Worm (Caenorhabditis elegans) whole organism, L4 larva: ENCODE results near the gene F21G4.6.

Experiments used
- F10B5.3 ChIP-seq: sonication (generic microtip); optimal IDR thresholded peaks from 2 replicates; lab custom pipeline; 2016; ENCODE audit warnings: mild to moderate bottlenecking, missing genetic modification characterization, missing compliant biosample characterization
- F37D6.2 ChIP-seq: sonication (generic microtip); optimal IDR thresholded peaks from 2 replicates; lab custom pipeline; 2016; ENCODE audit warnings: mild to moderate bottlenecking, missing genetic modification characterization, missing compliant biosample characterization
- F44E2.7 ChIP-seq: fragments of 200-800 bp; sonication (Bioruptor generic); IDR thresholded peaks from 2 replicates; pipeline ENCODE4 v2.1.2; 2022; ENCODE audit warnings: missing genetic modification characterization, missing compliant biosample characterization
- F49E8.2 ChIP-seq: sonication (generic microtip); optimal IDR thresholded peaks from 2 replicates; lab custom pipeline; 2016; ENCODE audit warnings: missing compliant biosample characterization, mild to moderate bottlenecking, missing genetic modification characterization, borderline replicate concordance
- aha-1 ChIP-seq: fragments of 150-350 bp; peaks from one replicate; lab custom pipeline; 2014; ENCODE audit warnings: missing biosample characterization, missing genetic modification characterization
- ama-1 ChIP-seq: fragments of 150-350 bp; optimal IDR thresholded peaks from 2 replicates; lab custom pipeline; 2014; ENCODE audit warnings: inconsistent platforms, mixed read lengths
- attf-4 ChIP-seq: sonication (generic microtip); optimal IDR thresholded peaks from 3 replicates; lab custom pipeline; 2017; ENCODE audit warnings: missing biosample characterization, missing genetic modification characterization
- ctbp-1 ChIP-seq: fragments of 200-800 bp; sonication (Bioruptor generic); IDR thresholded peaks from 2 replicates; pipeline ENCODE4 v1.3.6; 2022; ENCODE audit warnings: missing genetic modification reagents, missing genetic modification characterization, missing compliant biosample characterization
- daf-12 ChIP-seq: fragments of 150-350 bp; optimal IDR thresholded peaks from 2 replicates; lab custom pipeline; 2014; ENCODE audit warnings: missing biosample characterization, missing genetic modification reagents, missing genetic modification characterization
- daf-16 ChIP-seq, 3 experiments: sonication (generic microtip); optimal IDR thresholded peaks; 2 replicates each; lab custom pipeline; 2016 to 2017; ENCODE audit warnings: missing genetic modification characterization in 3 of 3, missing genetic modification reagents in 3 of 3, mild to moderate bottlenecking in 2 of 3, missing compliant biosample characterization in 2 of 3, missing biosample characterization in 1 of 3, moderate library complexity in 1 of 3
- dmd-6 ChIP-seq: fragments of 200-800 bp; sonication (Bioruptor generic); IDR thresholded peaks from 2 replicates; pipeline ENCODE4 v1.3.6; 2022; ENCODE audit warnings: missing genetic modification reagents, missing genetic modification characterization, missing compliant biosample characterization
- dve-1 ChIP-seq: sonication (generic microtip); optimal IDR thresholded peaks from 2 replicates; lab custom pipeline; 2017; ENCODE audit warnings: antibody characterized with exemption, mild to moderate bottlenecking, missing genetic modification characterization, missing compliant biosample characterization; ENCODE audit not compliant: insufficient read depth
- egl-43 ChIP-seq: fragments of 200-800 bp; sonication (Bioruptor generic); IDR thresholded peaks from 2 replicates; pipeline ENCODE4 v1.3.6; 2022; ENCODE audit warnings: missing genetic modification reagents, missing genetic modification characterization, missing compliant biosample characterization
- gei-8 ChIP-seq: fragments of 200-800 bp; sonication (Bioruptor generic); optimal IDR thresholded peaks from 2 replicates; lab custom pipeline; 2018; ENCODE audit warnings: mild to moderate bottlenecking, missing genetic modification characterization, missing compliant biosample characterization
- hlh-11 ChIP-seq: fragments of 200-800 bp; sonication (Bioruptor generic); optimal IDR thresholded peaks from 2 replicates; lab custom pipeline; 2018; ENCODE audit warnings: mild to moderate bottlenecking, missing genetic modification characterization, missing compliant biosample characterization
- hmg-1.1 ChIP-seq: fragments of 200-800 bp; sonication (Bioruptor generic); IDR thresholded peaks from 2 replicates; pipeline ENCODE4 v1.3.6; 2022; ENCODE audit warnings: missing genetic modification reagents, missing genetic modification characterization, missing compliant biosample characterization
- jun-1 ChIP-seq: fragments of 150-350 bp; optimal IDR thresholded peaks from 2 replicates; lab custom pipeline; 2014; ENCODE audit warnings: missing biosample characterization, missing genetic modification reagents, missing genetic modification characterization
- lin-29 ChIP-seq: fragments of 200-800 bp; sonication (Bioruptor generic); IDR thresholded peaks from 2 replicates; pipeline ENCODE4 v1.3.6; 2022; ENCODE audit warnings: missing genetic modification reagents, missing genetic modification characterization, missing compliant biosample characterization
- madf-5 ChIP-seq, 2 experiments: fragments of 200-800 bp; sonication (Bioruptor generic); IDR thresholded peaks; 2 replicates each; pipeline ENCODE4 v1.3.6; 2022; ENCODE audit warnings: missing compliant biosample characterization in 2 of 2, missing genetic modification characterization in 2 of 2
- madf-9 ChIP-seq: fragments of 200-800 bp; sonication (Bioruptor generic); conservative IDR thresholded peaks from 2 replicates; pipeline ENCODE4 v1.3.6; 2022; ENCODE audit warnings: missing genetic modification reagents, missing genetic modification characterization, missing compliant biosample characterization
- mdt-29 ChIP-seq: fragments of 200-800 bp; sonication (Bioruptor generic); IDR thresholded peaks from 2 replicates; pipeline ENCODE4 v1.3.6; 2022; ENCODE audit warnings: missing genetic modification reagents, missing genetic modification characterization, missing compliant biosample characterization
- nhr-11 ChIP-seq: fragments of 150-350 bp; optimal IDR thresholded peaks from 2 replicates; lab custom pipeline; 2014; ENCODE audit warnings: missing biosample characterization, missing genetic modification characterization
- nhr-111 ChIP-seq: fragments of 200-800 bp; sonication (Bioruptor generic); optimal IDR thresholded peaks from 2 replicates; lab custom pipeline; 2018; ENCODE audit warnings: mild to moderate bottlenecking, missing genetic modification characterization, missing compliant biosample characterization
- nhr-25 ChIP-seq: sonication (generic microtip); optimal IDR thresholded peaks from 2 replicates; lab custom pipeline; 2017; ENCODE audit warnings: missing genetic modification characterization, mild to moderate bottlenecking, missing compliant biosample characterization, antibody characterized with exemption, moderate library complexity, borderline replicate concordance; ENCODE audit not compliant: insufficient read depth
- nhr-28 ChIP-seq: fragments of 150-350 bp; optimal IDR thresholded peaks from 2 replicates; lab custom pipeline; 2014; ENCODE audit warnings: missing biosample characterization, missing genetic modification characterization
- nhr-48 ChIP-seq: sonication (generic microtip); optimal IDR thresholded peaks from 2 replicates; lab custom pipeline; 2016; ENCODE audit warnings: mild to moderate bottlenecking, missing genetic modification characterization, missing compliant biosample characterization
- nhr-6 ChIP-seq: fragments of 150-350 bp; optimal IDR thresholded peaks from 2 replicates; lab custom pipeline; 2014; ENCODE audit warnings: missing biosample characterization, missing genetic modification characterization
- pha-4 ChIP-seq, 2 experiments: fragments of 150-350 bp in 1 of 2; fragments of 200-800 bp in 1 of 2; sonication (Bioruptor generic) in 1 of 2; IDR thresholded peaks in 1 of 2; optimal IDR thresholded peaks in 1 of 2; 2 replicates each; pipeline versions ENCODE4 v1.3.6 to Lab custom; 2014 to 2022; ENCODE audit warnings: missing genetic modification characterization in 2 of 2, missing genetic modification reagents in 2 of 2, missing biosample characterization in 1 of 2, missing compliant biosample characterization in 1 of 2
- php-3 ChIP-seq: fragments of 200-800 bp; sonication (Bioruptor generic); IDR thresholded peaks from 2 replicates; pipeline ENCODE4 v1.3.6; 2022; ENCODE audit warnings: missing genetic modification reagents, missing genetic modification characterization, missing compliant biosample characterization
- pqm-1 ChIP-seq: sonication (generic microtip); optimal IDR thresholded peaks from 2 replicates; lab custom pipeline; 2017; ENCODE audit warnings: missing biosample characterization, missing genetic modification characterization
- sdz-12 ChIP-seq: fragments of 200-800 bp; sonication (Bioruptor generic); optimal IDR thresholded peaks from 2 replicates; lab custom pipeline; 2018; ENCODE audit warnings: mild to moderate bottlenecking, missing genetic modification characterization, missing compliant biosample characterization
- skn-1 ChIP-seq: fragments of 150-350 bp; optimal IDR thresholded peaks from 2 replicates; lab custom pipeline; 2014; ENCODE audit warnings: missing biosample characterization, missing genetic modification characterization
- tra-1 ChIP-seq: fragments of 200-800 bp; sonication (Bioruptor generic); IDR thresholded peaks from 2 replicates; pipeline ENCODE4 v1.3.6; 2022; ENCODE audit warnings: missing genetic modification reagents, missing genetic modification characterization, missing compliant biosample characterization
- unc-39 ChIP-seq: sonication (generic microtip); optimal IDR thresholded peaks from 2 replicates; lab custom pipeline; 2017; ENCODE audit warnings: missing biosample characterization, missing genetic modification characterization
- unc-62 ChIP-seq, 3 experiments: fragments of 150-350 bp in 1 of 3; sonication (generic microtip); optimal IDR thresholded peaks in 2 of 3; peaks in 1 of 3; 1 replicate in 1 of 3; 2 replicates in 2 of 3; lab custom pipeline; 2014 to 2017; ENCODE audit warnings: missing biosample characterization in 3 of 3, missing genetic modification characterization in 3 of 3, missing genetic modification reagents in 3 of 3, missing genotype in 1 of 3
- vab-7 ChIP-seq: fragments of 200-800 bp; sonication (Bioruptor generic); IDR thresholded peaks from 2 replicates; pipeline ENCODE4 v1.3.6; 2022; ENCODE audit warnings: missing genetic modification reagents, missing genetic modification characterization, missing compliant biosample characterization
- zfp-2 ChIP-seq: sonication (generic microtip); optimal IDR thresholded peaks from 2 replicates; lab custom pipeline; 2016; ENCODE audit warnings: mild to moderate bottlenecking, missing genetic modification characterization, missing compliant biosample characterization
- zfp-3 ChIP-seq: fragments of 200-800 bp; sonication (Bioruptor generic); conservative IDR thresholded peaks from 2 replicates; pipeline ENCODE4 v1.3.6; 2022; ENCODE audit warnings: missing genetic modification reagents, missing genetic modification characterization, missing compliant biosample characterization
- ztf-11 ChIP-seq: fragments of 150-350 bp; optimal IDR thresholded peaks from 2 replicates; lab custom pipeline; 2014; ENCODE audit warnings: missing biosample characterization, missing genetic modification characterization

The F21G4.6 gene

ce11 chrX:9892323-9892722 lies 24.9 kb downstream of the F21G4.6 start, which contains the start of gene F21G4.1 (continued):
- TF ChIP-seq skn-1 (tag; lab: Kevin White, UChicago) (no peak), lin-29 (GFP tag; lab: Robert Waterston, UW) (no peak), unc-39 (tag; lab: Kevin White, UChicago) (no peak), aha-1 (tag; lab: Kevin White, UChicago) (peak; percentile 82), daf-16 (GFP tag; optimal IDR thresholded peaks at IDR 0.05; lab: Kevin White, UChicago) (no peak), daf-16 (tag; optimal IDR thresholded peaks at IDR 0.05; lab: Kevin White, UChicago) (peak; percentile 76), F49E8.2 (tag; lab: Kevin White, UChicago) (no peak), ztf-11 (tag; lab: Kevin White, UChicago) (no peak), php-3 (no peak), madf-9 (GFP tag; lab: Robert Waterston, UW) (no peak), nhr-48 (tag; lab: Kevin White, UChicago) (no peak), madf-5 (GFP tag; IDR thresholded peaks at IDR 0.05; lab: Robert Waterston, UW) (no peak), daf-12 (no peak), vab-7 (no peak), mdt-29 (GFP tag; lab: Robert Waterston, UW) (no peak), nhr-28 (tag; lab: Kevin White, UChicago) (peak; percentile 26), hmg-1.1 (GFP tag; lab: Robert Waterston, UW) (no peak), nhr-11 (tag; lab: Kevin White, UChicago) (no peak), attf-4 (tag; lab: Kevin White, UChicago) (no peak), unc-62 (GFP tag; optimal IDR thresholded peaks at IDR 0.05 in 1 of 2; lab: Kevin White, UChicago) (no peak), unc-62 (tag; optimal IDR thresholded peaks at IDR 0.05; lab: Kevin White, UChicago) (no peak), sdz-12 (GFP tag; lab: Kevin White, UChicago) (no peak), zfp-3 (GFP tag; lab: Robert Waterston, UW) (no peak), nhr-111 (GFP tag; lab: Kevin White, UChicago) (no peak), nhr-6 (peak; percentile 72), pha-4 (GFP tag; IDR thresholded peaks at IDR 0.05; lab: Robert Waterston, UW) (no peak), pha-4 (tag; optimal IDR thresholded peaks at IDR 0.05; lab: Kevin White, UChicago) (peak; percentile 61), F10B5.3 (tag; lab: Kevin White, UChicago) (no peak)

DNA sequence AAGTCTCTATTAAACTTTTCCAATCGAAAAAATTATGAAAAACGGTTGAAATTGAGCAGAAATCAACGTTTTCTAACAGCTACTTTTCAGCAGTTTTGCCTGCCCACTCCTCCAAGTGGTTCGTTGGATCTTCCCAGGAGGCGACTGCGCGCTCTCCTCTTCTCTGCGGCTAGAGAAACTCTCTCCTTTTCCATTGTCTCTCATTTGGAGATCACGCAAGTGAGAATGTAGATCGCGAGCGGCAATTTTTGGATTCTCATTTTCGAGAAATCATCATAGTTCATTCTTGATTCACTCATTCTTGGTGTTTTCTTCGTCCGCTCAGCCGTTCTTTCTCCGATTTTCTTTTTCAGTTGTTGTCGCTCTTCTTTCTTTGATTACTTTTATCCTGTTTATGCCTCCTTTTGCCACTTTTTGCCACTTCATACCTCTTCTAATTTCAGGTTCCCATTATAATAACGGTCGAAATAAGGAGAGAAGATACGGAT lies 33.4 kb downstream of the F21G4.6 start, which contains the start of gene mrp-4:
mrp-4 (plus strand) TSS at position 438 of the 488 bp plus-strand sequence.
- TF ChIP-seq unc-62 (GFP tag; optimal IDR thresholded peaks at IDR 0.05 in 1 of 2; lab: Kevin White, UChicago): peak in 1 of 2 experiments; percentile 33
- TF ChIP-seq unc-62 (tag; optimal IDR thresholded peaks at IDR 0.05; lab: Kevin White, UChicago): no peak
- TF ChIP-seq gei-8: no peak

- TF ChIP-seq zfp-2 (no peak), pqm-1 (peak; percentile 59), tra-1 (GFP tag; lab: Robert Waterston, UW) (no peak), ama-1 (no peak), daf-16 (GFP tag; optimal IDR thresholded peaks at IDR 0.05; lab: Kevin White, UChicago) (no peak), daf-16 (tag; optimal IDR thresholded peaks at IDR 0.05; lab: Kevin White, UChicago) (peak; percentile 76), dve-1 (tag; lab: Kevin White, UChicago) (no peak), F44E2.7 (GFP tag; lab: Robert Waterston, UW) (no peak), gei-8 (no peak), dmd-6 (GFP tag; lab: Robert Waterston, UW) (peak; percentile 56), F37D6.2 (tag; lab: Kevin White, UChicago) (no peak), ctbp-1 (GFP tag; lab: Robert Waterston, UW) (no peak), hlh-11 (tag; lab: Kevin White, UChicago) (peak; percentile 46), nhr-25 (no peak), egl-43 (GFP tag; lab: Robert Waterston, UW) (no peak), jun-1 (tag; lab: Kevin White, UChicago) (no peak)
Observed at ce11 chrX:9882572-9882971, 34.7 kb downstream of the F21G4.6 start.
